Worm (Caenorhabditis elegans) whole organism, L4/young adult: ENCODE data around the gene C04F5.8.
A peak's percentile ranks its signal among the peaks of the same experiment; 100 is the strongest.

Source experiments
- W03F9.2 ChIP-seq: fragments of 150-350 bp; optimal IDR thresholded peaks from 2 replicates; lab custom pipeline; 2014; ENCODE audit warnings: missing biosample characterization, missing genetic modification characterization
- dao-5 ChIP-seq: sonication (generic microtip); optimal IDR thresholded peaks from 2 replicates; lab custom pipeline; 2016; ENCODE audit warnings: missing genotype, missing genetic modification characterization, moderate library complexity, missing compliant biosample characterization
- him-1 ChIP-seq: sonication (generic microtip); optimal IDR thresholded peaks from 2 replicates; lab custom pipeline; 2016; ENCODE audit warnings: missing genotype, missing genetic modification reagents, missing genetic modification characterization, missing compliant biosample characterization

The C04F5.8 gene

ce11 chrV:5080853-5081338 is 32.7 kb downstream of the C04F5.8 start, which contains the start of gene Y58A7A.3:
Gene Y58A7A.3 (minus strand): TSS chrV:5080903.
- TF ChIP-seq him-1 (tag; lab: Kevin White, UChicago), result no peak
- TF ChIP-seq W03F9.2 (tag; lab: Kevin White, UChicago), result peak; percentile 68
- no peak for TF ChIP-seq dao-5 (tag; lab: Kevin White, UChicago)

DNA sequence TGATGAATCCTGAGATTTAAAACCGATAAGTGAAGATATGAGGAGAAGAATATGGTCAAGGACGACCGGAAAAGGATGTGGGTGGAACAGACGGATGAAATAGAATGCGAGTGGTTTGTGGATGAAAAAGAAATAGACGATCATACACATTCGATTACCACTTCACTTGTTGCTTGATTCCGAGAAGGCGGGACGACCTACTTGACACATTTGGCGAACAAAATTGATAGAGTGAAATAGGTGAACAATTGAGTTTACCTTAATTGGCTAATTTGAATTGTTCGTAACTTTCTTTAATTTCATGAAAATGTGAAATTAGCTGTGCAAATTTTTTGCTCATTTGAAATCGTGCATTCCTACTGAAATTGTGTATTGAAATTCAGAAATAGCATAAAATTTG is 41.5 kb downstream of the C04F5.8 start, which contains the start of gene Y58A7A.2:
Gene Y58A7A.2, minus strand, starts transcription at position 101 of the 400 bp plus-strand sequence.
- no peak for TF ChIP-seq W03F9.2 (tag; lab: Kevin White, UChicago)

- TF ChIP-seq him-1 (tag; lab: Kevin White, UChicago) (no peak), dao-5 (tag; lab: Kevin White, UChicago) (no peak), W03F9.2 (tag; lab: Kevin White, UChicago) (no peak)
These were observed 44.1 kb downstream of the C04F5.8 start, which contains the start of gene Y58A7A.1 for ce11 chrV:5069440-5069839. Gene Y58A7A.1 (minus strand): TSS chrV:5069540.

- no peak for TF ChIP-seq him-1 (tag; lab: Kevin White, UChicago)
- TF ChIP-seq dao-5 (tag; lab: Kevin White, UChicago), result no peak
- no peak for TF ChIP-seq W03F9.2 (tag; lab: Kevin White, UChicago)
These were observed 46.2 kb downstream of the C04F5.8 start for ce11 chrV:5067390-5067789.

DNA sequence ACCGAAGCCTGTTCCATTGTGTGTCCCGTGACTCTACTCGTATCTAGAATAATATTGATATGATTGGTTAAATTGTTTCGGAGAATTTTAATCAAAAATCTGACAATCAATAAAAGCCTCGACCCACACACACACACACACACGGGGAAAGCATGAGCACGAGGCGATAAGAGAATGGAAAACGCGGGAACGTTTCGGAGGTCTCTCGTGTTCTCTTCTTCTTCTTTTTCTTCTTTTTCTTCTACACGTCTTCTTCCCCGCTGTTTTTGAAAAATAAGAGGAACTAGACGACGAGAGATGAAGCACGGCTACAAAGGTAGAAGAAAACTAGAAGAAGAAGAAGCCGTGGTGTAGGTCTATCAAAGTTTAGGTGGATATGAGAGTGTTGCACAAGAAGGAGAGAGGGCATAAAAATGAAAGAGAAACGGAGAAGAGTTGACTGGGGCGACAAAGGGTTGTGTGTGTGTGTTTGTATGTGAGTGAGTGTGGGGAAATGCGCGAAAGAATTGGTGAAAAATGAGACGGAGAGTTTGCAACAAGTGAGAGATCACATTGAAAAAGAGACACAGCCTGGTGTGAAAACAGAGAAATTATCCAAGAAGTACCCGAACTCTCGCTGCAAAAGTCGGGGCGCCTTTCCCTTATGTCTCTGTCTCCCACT is 48.7 kb downstream of the C04F5.8 start, which contains the start of gene mlk-1:
Gene mlk-1, minus strand, starts transcription at position 51 of the 661 bp plus-strand sequence.
- TF ChIP-seq him-1 (tag; lab: Kevin White, UChicago) (peak; percentile 37), W03F9.2 (tag; lab: Kevin White, UChicago) (no peak)
